Fruit fly (Drosophila melanogaster): ENCODE measurements around the gene CG7148.

CG7148 gene

DNA sequence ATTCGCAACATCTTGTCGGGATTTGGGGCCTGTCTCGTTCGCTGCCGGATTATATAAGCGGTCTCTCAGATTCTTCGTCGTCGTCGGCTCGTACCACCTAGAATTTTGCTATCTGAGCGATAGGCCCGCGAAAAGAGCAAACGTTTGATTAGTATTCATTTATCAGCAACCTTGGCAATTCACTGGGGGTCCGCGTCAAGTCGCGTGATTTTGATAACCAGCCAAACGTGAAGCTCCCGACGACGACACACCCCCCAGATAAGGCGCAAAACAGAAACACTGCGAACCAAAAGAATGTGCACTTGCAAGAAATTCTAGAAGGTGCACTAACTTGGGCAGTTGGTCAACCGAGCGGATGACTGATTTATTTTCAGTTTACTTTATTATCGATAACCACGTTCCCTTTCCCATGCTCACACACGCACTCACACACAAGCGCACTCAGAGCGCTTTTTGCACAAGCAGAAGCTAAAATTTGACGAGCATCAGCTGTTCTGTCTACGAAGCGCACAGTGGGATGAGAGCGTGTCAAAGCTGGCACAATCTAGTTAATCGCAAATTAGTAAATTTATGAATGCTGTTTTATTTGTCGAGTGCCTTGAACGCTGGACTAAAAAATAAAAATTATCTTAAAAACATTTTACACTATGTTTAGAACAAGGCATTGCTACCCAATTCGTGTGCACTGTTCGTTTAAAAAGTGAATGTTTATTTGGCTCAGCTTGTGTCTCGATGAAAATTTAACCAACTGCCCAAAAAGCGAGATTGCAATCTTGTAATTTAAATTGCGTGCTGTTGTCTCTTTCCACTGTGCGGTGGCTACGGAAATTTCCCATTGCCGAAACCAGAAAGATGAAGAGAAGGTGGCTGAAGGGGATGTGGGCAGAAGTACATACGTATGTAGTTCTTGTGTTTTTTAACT lies 7.9 kb upstream of the CG7148 start (continued):
- TF ChIP-seq Ravus (GFP tag; IDR thresholded peaks at IDR 0.05) (peak; percentile 46), CG6254 (GFP tag; optimal IDR thresholded peaks at IDR 0.05) (peak; percentile 91), CG9727 (GFP tag; optimal IDR thresholded peaks at IDR 0.05) (peak; percentile 93), Aef1 (GFP tag; IDR thresholded peaks at IDR 0.05) (peak; percentile 89), CG11456 (GFP tag; IDR thresholded peaks at IDR 0.05) (peak; percentile 92), CG8359 (GFP tag; optimal IDR thresholded peaks at IDR 0.05; ENCODE audit: borderline replicate concordance) (peak; percentile 75), jigr1 (GFP tag; IDR thresholded peaks at IDR 0.05) (peak; percentile 89), kay (GFP tag; optimal IDR thresholded peaks at IDR 0.05) (peak; percentile 92), CG4617 (GFP tag; optimal IDR thresholded peaks at IDR 0.05; ENCODE audit: borderline replicate concordance) (peak; percentile 71), dm (GFP tag; optimal IDR thresholded peaks at IDR 0.05) (peak; percentile 83), CG8765 (GFP tag; IDR thresholded peaks at IDR 0.05) (peak; percentile 61; the same call in 1 of the 2 replicates), CG18262 (tag; optimal IDR thresholded peaks at IDR 0.05) (peak; percentile 96), Doc3 (GFP tag; IDR thresholded peaks at IDR 0.05; ENCODE audit: partially characterized antibody) (no peak), nerfin-2 (GFP tag; IDR thresholded peaks at IDR 0.05; ENCODE audit: partially characterized antibody) (peak; percentile 37; the same call in 1 of the 2 replicates), Atf6 (GFP tag; IDR thresholded peaks at IDR 0.05) (peak; percentile 93), Taf1 (GFP tag; IDR thresholded peaks at IDR 0.05) (peak; percentile 85), chif (GFP tag; optimal IDR thresholded peaks at IDR 0.05) (peak; percentile 87 to 92), CG1792 (GFP tag; optimal IDR thresholded peaks at IDR 0.05) (peak; percentile 95), CG17359 (tag; optimal IDR thresholded peaks at IDR 0.05) (peak; percentile 91), tna (GFP tag; IDR thresholded peaks at IDR 0.05; ENCODE audit: partially characterized antibody) (no peak; the same call in 1 of the 2 replicates), CG1602 (GFP tag; optimal IDR thresholded peaks at IDR 0.05) (peak; percentile 88), eve (GFP tag; optimal IDR thresholded peaks at IDR 0.05) (peak in 1 of 2 experiments; percentile 55), CG1832 (GFP tag; optimal IDR thresholded peaks at IDR 0.05) (no peak), gcm2 (GFP tag; optimal IDR thresholded peaks at IDR 0.05) (peak; percentile 93), ftz-f1 (GFP tag; optimal IDR thresholded peaks at IDR 0.05) (peak; percentile 63), az2 (GFP tag; optimal IDR thresholded peaks at IDR 0.05) (peak; percentile 91), CG3838 (GFP tag; optimal IDR thresholded peaks at IDR 0.05) (peak; percentile 80), Hmx (GFP tag; optimal IDR thresholded peaks at IDR 0.05) (peak; percentile 89), B-H2 (GFP tag; optimal IDR thresholded peaks at IDR 0.05) (peak; percentile 82), Atf-2 (GFP tag; optimal IDR thresholded peaks at IDR 0.05) (peak; percentile 93), Hr39 (optimal IDR thresholded peaks at IDR 0.05) (no peak), pita (GFP tag; optimal IDR thresholded peaks at IDR 0.05) (no peak), shn (GFP tag; optimal IDR thresholded peaks at IDR 0.05) (peak; percentile 90), CG8944 (GFP tag; optimal IDR thresholded peaks at IDR 0.05) (peak; percentile 82), CG33557 (GFP tag; optimal IDR thresholded peaks at IDR 0.05) (peak; percentile 64), tgo (GFP tag; IDR thresholded peaks at IDR 0.05) (peak; percentile 93), CG31441 (GFP tag; IDR thresholded peaks at IDR 0.05) (peak; percentile 98), sima (GFP tag; optimal IDR thresholded peaks at IDR 0.05) (peak; percentile 80), Hr3 (GFP tag; optimal IDR thresholded peaks at IDR 0.05) (peak; percentile 91), CG18011 (GFP tag; optimal IDR thresholded peaks at IDR 0.05) (peak; percentile 81), lilli (GFP tag; optimal IDR thresholded peaks at IDR 0.05) (peak; percentile 95), cad (GFP tag; optimal IDR thresholded peaks at IDR 0.05) (no peak), Doc2 (GFP tag; IDR thresholded peaks at IDR 0.05) (peak; percentile 54), Fer3 (tag; optimal IDR thresholded peaks at IDR 0.05) (peak; percentile 90), mam (GFP tag; optimal IDR thresholded peaks at IDR 0.05) (peak; percentile 95), CG10209 (GFP tag; optimal IDR thresholded peaks at IDR 0.05) (peak; percentile 93), CG8281 (tag; optimal IDR thresholded peaks at IDR 0.05) (peak; percentile 79), D19A (tag; optimal IDR thresholded peaks at IDR 0.05) (peak; percentile 88), Dip2 (GFP tag; IDR thresholded peaks at IDR 0.05) (peak; percentile 66; the same call in 1 of the 2 replicates)
